Worm (Caenorhabditis elegans) whole organism, midembryonic: ENCODE results near the gene str-263.

Experiments used
- T22C8.4 ChIP-seq: fragments of 200-800 bp; sonication (Bioruptor generic); IDR thresholded peaks from 2 replicates; pipeline ENCODE4 v1.3.6; 2022; ENCODE audit warnings: missing genetic modification characterization, missing compliant biosample characterization
- cog-1 ChIP-seq: sonication (generic microtip); optimal IDR thresholded peaks from 2 replicates; lab custom pipeline; 2016; ENCODE audit warnings: missing genetic modification characterization, missing compliant biosample characterization
- flt-1 ChIP-seq: fragments of 200-800 bp; sonication (Bioruptor generic); IDR thresholded peaks from 2 replicates; pipeline ENCODE4 v1.3.6; 2022; ENCODE audit warnings: missing genetic modification characterization, missing compliant biosample characterization
- tab-1 ChIP-seq: fragments of 200-800 bp; sonication (Bioruptor generic); IDR thresholded peaks from 2 replicates; pipeline ENCODE4 v1.3.6; 2022; ENCODE audit warnings: missing genetic modification characterization, missing compliant biosample characterization

DNA sequence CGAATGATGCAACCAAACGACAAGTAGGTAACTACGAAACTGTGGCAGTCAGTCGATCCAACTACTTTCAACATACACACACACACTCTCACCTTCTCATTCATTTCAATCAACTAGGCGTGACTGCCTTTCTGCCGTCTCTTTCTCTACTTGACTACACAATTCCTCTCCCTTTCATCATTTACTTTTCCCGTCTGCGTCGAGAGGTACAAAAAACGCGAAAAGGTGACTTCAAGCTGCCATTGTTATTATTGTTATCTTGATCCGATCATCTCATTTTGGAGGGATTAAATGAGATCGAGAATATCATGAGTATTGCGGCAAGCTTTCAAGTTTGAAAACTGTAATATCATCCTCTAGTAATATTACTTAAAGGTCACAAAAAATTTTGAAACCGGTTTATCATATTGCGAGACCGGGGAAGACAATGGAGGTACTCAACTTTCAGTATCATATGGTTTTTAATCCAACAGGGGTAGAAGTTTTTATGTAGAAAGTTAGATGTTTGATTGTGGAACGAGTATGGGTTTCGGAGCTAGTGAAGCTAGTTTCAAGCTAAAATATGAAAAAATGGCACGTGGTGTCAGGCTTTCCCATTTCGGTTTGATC is 51.2 kb downstream of the str-263 start:
- TF ChIP-seq T22C8.4 (no peak), tab-1 (GFP tag; lab: Robert Waterston, UW) (no peak), flt-1 (GFP tag; lab: Robert Waterston, UW) (no peak), cog-1 (no peak)
